Worm (Caenorhabditis elegans): Measurements from ENCODE around the gene T25B9.9.

- TF ChIP-seq egl-27 (tag; optimal IDR thresholded peaks at IDR 0.05) = no peak
- TF ChIP-seq nhr-28 (tag; optimal IDR thresholded peaks at IDR 0.05) = no peak
- TF ChIP-seq unc-39 (tag; optimal IDR thresholded peaks at IDR 0.05) = no peak
- no peak for TF ChIP-seq fkh-10 (GFP tag; optimal IDR thresholded peaks at IDR 0.05)
- TF ChIP-seq nhr-12 (tag; optimal IDR thresholded peaks at IDR 0.05) = no peak
- TF ChIP-seq unc-62 (GFP tag; optimal IDR thresholded peaks at IDR 0.05) = no peak
Measured at ce11 chrIV:10777600-10777999, 8.1 kb downstream of the T25B9.9 start.

Measured in whole organism, L3 larva.